Worm (Caenorhabditis elegans): ENCODE data around the gene sdz-35.
"Not testable (repeated sequence)": the region's sequence is repeated elsewhere in the genome, so short reads cannot be mapped to it uniquely, and the experiment has no call there.

The sdz-35 gene

ce11 chrII:3195739-3196138 lies 12.8 kb downstream of the sdz-35 start:
- TF ChIP-seq nhr-90 (tag; optimal IDR thresholded peaks at IDR 0.05; ENCODE audit: poor library complexity): no peak
- no peak for TF ChIP-seq Y116A8C.19 (tag; optimal IDR thresholded peaks at IDR 0.05; ENCODE audit: borderline replicate concordance)
- TF ChIP-seq tbx-2 (tag; optimal IDR thresholded peaks at IDR 0.05): no peak
- TF ChIP-seq elt-3 (tag; optimal IDR thresholded peaks at IDR 0.05): no peak
- no peak for TF ChIP-seq sptf-1 (tag; optimal IDR thresholded peaks at IDR 0.05)
- no peak for TF ChIP-seq sox-4 (tag; optimal IDR thresholded peaks at IDR 0.05)
- TF ChIP-seq zip-4 (GFP tag; optimal IDR thresholded peaks at IDR 0.05): no peak
- TF ChIP-seq ceh-90 (tag; optimal IDR thresholded peaks at IDR 0.05): no peak
- no peak for TF ChIP-seq ceh-8 (GFP tag; optimal IDR thresholded peaks at IDR 0.05)
- TF ChIP-seq unc-62 (GFP tag; optimal IDR thresholded peaks at IDR 0.05): no peak
- no peak for TF ChIP-seq lin-35 (GFP tag; optimal IDR thresholded peaks at IDR 0.05)
- TF ChIP-seq pag-3 (tag; optimal IDR thresholded peaks at IDR 0.05; ENCODE audit: borderline replicate concordance, insufficient read depth): no peak
- no peak for TF ChIP-seq nhr-11 (tag; optimal IDR thresholded peaks at IDR 0.05)
- TF ChIP-seq ceh-82 (tag; optimal IDR thresholded peaks at IDR 0.05): no peak

ce11 chrII:3191544-3191943 lies 17.0 kb downstream of the sdz-35 start, which contains the start of gene Y27F2A.9:
Gene Y27F2A.9 (minus strand): TSS chrII:3191644.
- not testable (repeated sequence) for TF ChIP-seq nhr-12 (tag; optimal IDR thresholded peaks at IDR 0.05); elt-2 (tag; optimal IDR thresholded peaks at IDR 0.05); lin-14 (GFP tag; optimal IDR thresholded peaks at IDR 0.05)

- TF ChIP-seq nhr-76, mep-1, nhr-11 (tag; optimal IDR thresholded peaks at IDR 0.05): not testable (repeated sequence)
Observed at ce11 chrII:3189038-3189437, 19.5 kb downstream of the sdz-35 start, which contains the start of gene Y27F2A.11. Gene Y27F2A.11 (plus strand): TSS chrII:3189338.

ce11 chrII:3185848-3186247 lies 22.7 kb downstream of the sdz-35 start:
- TF ChIP-seq pqm-1 (tag; optimal IDR thresholded peaks at IDR 0.05) (no peak), nhr-84 (tag; optimal IDR thresholded peaks at IDR 0.05) (no peak), isw-1 (GFP tag; IDR thresholded peaks at IDR 0.05) (no peak), xbp-1 (tag; optimal IDR thresholded peaks at IDR 0.05) (no peak), nhr-90 (tag; optimal IDR thresholded peaks at IDR 0.05; ENCODE audit: poor library complexity) (no peak), nhr-19 (GFP tag; conservative IDR thresholded peaks at IDR 0.05) (no peak), Y116A8C.19 (tag; optimal IDR thresholded peaks at IDR 0.05; ENCODE audit: borderline replicate concordance) (no peak), ceh-88 (GFP tag; IDR thresholded peaks at IDR 0.05) (no peak), snu-23 (GFP tag; optimal IDR thresholded peaks at IDR 0.05) (no peak), aly-2 (tag; optimal IDR thresholded peaks at IDR 0.05) (no peak), unc-130 (tag; optimal IDR thresholded peaks at IDR 0.05) (no peak), lin-39 (tag; optimal IDR thresholded peaks at IDR 0.05) (no peak), nhr-20 (tag; optimal IDR thresholded peaks at IDR 0.05) (no peak), egl-27 (tag; optimal IDR thresholded peaks at IDR 0.05) (no peak), ceh-82 (tag; optimal IDR thresholded peaks at IDR 0.05) (no peak), sup-37 (GFP tag; optimal IDR thresholded peaks at IDR 0.05) (no peak), vab-15 (tag; optimal IDR thresholded peaks at IDR 0.05) (no peak), lin-13 (GFP tag; optimal IDR thresholded peaks at IDR 0.05) (no peak)

ce11 chrII:3184858-3185257 lies 23.7 kb downstream of the sdz-35 start, which contains the start of gene sri-78:
Gene sri-78 (plus strand): TSS chrII:3185158.
- TF ChIP-seq egl-13 (tag; optimal IDR thresholded peaks at IDR 0.05); dpl-1 (GFP tag; optimal IDR thresholded peaks at IDR 0.05); aly-2 (tag; optimal IDR thresholded peaks at IDR 0.05): not testable (repeated sequence)

All from whole organism, L1 larva.